Fruit fly (Drosophila melanogaster): ENCODE data around the gene Tsp3A.

Tsp3A gene

DNA sequence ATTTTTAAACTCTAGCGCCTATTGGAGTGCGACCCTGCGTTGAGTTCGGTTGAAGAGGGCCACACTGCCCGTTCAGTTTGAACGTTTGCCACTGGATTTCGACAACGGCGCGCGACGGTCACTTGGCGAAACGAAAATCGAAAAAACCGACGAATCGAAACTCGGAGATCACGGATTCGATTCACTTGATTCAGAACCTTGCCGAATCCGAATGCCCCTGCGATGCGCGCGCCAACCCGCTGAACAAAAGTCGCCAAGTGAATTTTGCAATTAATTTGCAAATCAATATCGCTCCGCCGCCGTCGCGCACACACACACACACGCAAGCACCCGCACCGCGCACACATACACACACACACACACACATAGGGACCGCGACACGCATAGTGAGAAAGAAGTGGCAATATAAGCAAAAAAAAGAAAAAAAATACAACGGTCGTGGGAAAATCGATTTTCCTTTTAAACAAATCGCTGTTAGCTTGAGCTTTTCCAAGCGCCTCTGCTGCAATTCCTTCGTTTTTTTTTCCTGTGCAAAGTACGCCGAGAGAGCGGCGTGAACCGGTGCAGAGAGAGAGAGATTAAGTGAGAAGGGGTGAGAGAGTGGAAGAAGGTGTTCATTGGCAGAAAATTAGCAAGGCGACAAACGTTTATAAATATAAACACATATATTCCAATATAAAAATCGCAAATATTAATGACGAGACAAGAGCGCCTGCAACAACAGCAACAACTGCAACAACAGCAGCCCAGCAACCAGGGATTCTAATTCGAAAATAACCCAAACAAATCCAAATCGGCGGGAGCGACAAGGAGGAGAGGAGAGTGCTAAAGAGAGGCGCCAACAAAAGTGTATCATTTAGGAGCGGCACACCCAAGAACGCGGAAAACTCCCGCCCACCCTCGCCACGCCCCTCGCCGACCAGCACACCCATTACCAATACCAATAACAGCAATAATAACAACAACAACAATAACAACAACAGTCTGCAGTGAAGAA is 30.8 kb downstream of the Tsp3A start, which contains the start of gene egh:
Gene egh, plus strand, starts transcription at position 89 of the 997 bp plus-strand sequence.
- TF ChIP-seq CG8089 (GFP tag; optimal IDR thresholded peaks at IDR 0.05) (no peak), Dad (GFP tag; optimal IDR thresholded peaks at IDR 0.05) (peak; percentile 2), lbe (GFP tag; optimal IDR thresholded peaks at IDR 0.05) (no peak), ewg (GFP tag; optimal IDR thresholded peaks at IDR 0.05) (peak; percentile 18), wdn (GFP tag; IDR thresholded peaks at IDR 0.05) (peak; percentile 12; the same call in 1 of the 2 replicates), CG12659 (GFP tag; optimal IDR thresholded peaks at IDR 0.05) (peak; percentile 34), Doc2 (GFP tag; IDR thresholded peaks at IDR 0.05) (no peak), stc (GFP tag; IDR thresholded peaks at IDR 0.05) (peak; percentile 41; the same call in 1 of the 2 replicates), run (tag; optimal IDR thresholded peaks at IDR 0.05) (no peak), lmd (GFP tag; IDR thresholded peaks at IDR 0.05) (no peak), CG11696 (GFP tag; IDR thresholded peaks at IDR 0.05) (0 out of 2 replicates have a peak, but pooled peaks have one; percentile 20), E2f1 (GFP tag; IDR thresholded peaks at IDR 0.05) (0 out of 2 replicates have a peak, but pooled peaks have one; percentile 34), zf30C (GFP tag; optimal IDR thresholded peaks at IDR 0.05) (no peak), her (GFP tag; optimal IDR thresholded peaks at IDR 0.05) (peak; percentile 43), CG34376 (GFP tag; optimal IDR thresholded peaks at IDR 0.05) (peak; percentile 34), HmgZ (tag; optimal IDR thresholded peaks at IDR 0.05) (peak; percentile 41), CG4617 (GFP tag; optimal IDR thresholded peaks at IDR 0.05; ENCODE audit: borderline replicate concordance) (peak; percentile 80), MESR4 (GFP tag; optimal IDR thresholded peaks at IDR 0.05) (peak; percentile 80), vvl (GFP tag; IDR thresholded peaks at IDR 0.05) (peak; percentile 21; the same call in 1 of the 2 replicates), CG33213 (GFP tag; optimal IDR thresholded peaks at IDR 0.05) (peak; percentile 29), CG10147 (GFP tag; optimal IDR thresholded peaks at IDR 0.05) (no peak), gce (GFP tag; IDR thresholded peaks at IDR 0.05) (0 out of 3 replicates have a peak, but pooled peaks have one; percentile 6), zfh1 (GFP tag; IDR thresholded peaks at IDR 0.05) (peak; percentile 27; the same call in 1 of the 3 replicates), ranshi (GFP tag; IDR thresholded peaks at IDR 0.05) (0 out of 2 replicates have a peak, but pooled peaks have one; percentile 8), HmgD (GFP tag; optimal IDR thresholded peaks at IDR 0.05) (peak; percentile 13), chif (GFP tag; optimal IDR thresholded peaks at IDR 0.05) (peak; percentile 0 to 37), klu (GFP tag; IDR thresholded peaks at IDR 0.05) (peak; percentile 40; the same call in 1 of the 2 replicates), CG13287 (GFP tag; IDR thresholded peaks at IDR 0.05; ENCODE audit: partially characterized antibody) (peak; percentile 19; the same call in 1 of the 2 replicates), esg (GFP tag; conservative IDR thresholded peaks at IDR 0.05) (peak; percentile 35; the same call in 1 of the 2 replicates), CG10462 (GFP tag; optimal IDR thresholded peaks at IDR 0.05) (no peak), CkIIα-i1 (GFP tag; IDR thresholded peaks at IDR 0.05) (no peak), sna (GFP tag; IDR thresholded peaks at IDR 0.05; ENCODE audit: partially characterized antibody) (0 out of 2 replicates have a peak, but pooled peaks have one; percentile 12), sd (tag; optimal IDR thresholded peaks at IDR 0.05) (peak; percentile 11), Atf6 (GFP tag; IDR thresholded peaks at IDR 0.05) (peak; percentile 42; the same call in 1 of the 2 replicates), Hand (GFP tag; optimal IDR thresholded peaks at IDR 0.05) (peak; percentile 1), CG2889 (GFP tag; IDR thresholded peaks at IDR 0.05) (0 out of 3 replicates have a peak, but pooled peaks have one; percentile 45), nom (GFP tag; optimal IDR thresholded peaks at IDR 0.05) (peak; percentile 80), HLH3B (GFP tag; IDR thresholded peaks at IDR 0.05) (peak; percentile 38; the same call in 1 of the 2 replicates), hkb (optimal IDR thresholded peaks at IDR 0.05) (no peak), hkb (GFP tag; IDR thresholded peaks at IDR 0.05) (peak; percentile 53; the same call in 1 of the 2 replicates), Lhr (GFP tag; optimal IDR thresholded peaks at IDR 0.05) (peak; percentile 22), CG2116 (GFP tag; optimal IDR thresholded peaks at IDR 0.05) (peak; percentile 99), CG6689 (GFP tag; IDR thresholded peaks at IDR 0.05) (peak; percentile 39; the same call in 1 of the 2 replicates), CG14710 (tag; optimal IDR thresholded peaks at IDR 0.05) (peak; percentile 74), slbo (GFP tag; IDR thresholded peaks at IDR 0.05) (peak; percentile 58), prd (optimal IDR thresholded peaks at IDR 0.05) (no peak), prd (GFP tag; IDR thresholded peaks at IDR 0.05) (peak; percentile 61; the same call in 2 of the 3 replicates)
